Worm (Caenorhabditis elegans) whole organism, early embryonic: Measurements from ENCODE around the gene gck-4.
A peak's percentile ranks its signal among the peaks of the same experiment; 100 is the strongest.

Source experiments
- B0310.2 ChIP-seq: sonication (generic microtip); optimal IDR thresholded peaks from 2 replicates; lab custom pipeline; 2016; ENCODE audit warnings: mild to moderate bottlenecking, missing genetic modification characterization, missing compliant biosample characterization
- F13C5.2 ChIP-seq: sonication (generic microtip); optimal IDR thresholded peaks from 2 replicates; lab custom pipeline; 2017; ENCODE audit warnings: mild to moderate bottlenecking, missing genetic modification characterization, inconsistent platforms, missing compliant biosample characterization
- aly-1 ChIP-seq: sonication (generic microtip); optimal IDR thresholded peaks from 2 replicates; lab custom pipeline; 2016; ENCODE audit warnings: missing genetic modification characterization, missing compliant biosample characterization
- ama-1 ChIP-seq: fragments of 150-350 bp; optimal IDR thresholded peaks from 2 replicates; lab custom pipeline; 2014
- ceh-13 ChIP-seq: fragments of 200-800 bp; sonication (Bioruptor generic); optimal IDR thresholded peaks from 2 replicates; lab custom pipeline; 2018; ENCODE audit warnings: mild to moderate bottlenecking, missing genetic modification characterization, missing compliant biosample characterization
- ceh-36 ChIP-seq: sonication (generic microtip); optimal IDR thresholded peaks from 2 replicates; lab custom pipeline; 2016; ENCODE audit warnings: missing genetic modification characterization, inconsistent platforms, missing compliant biosample characterization
- ets-7 ChIP-seq: sonication (generic microtip); optimal IDR thresholded peaks from 2 replicates; lab custom pipeline; 2016; ENCODE audit warnings: missing genotype, missing genetic modification characterization, missing compliant biosample characterization
- flt-1 ChIP-seq: fragments of 200-800 bp; sonication (Bioruptor generic); IDR thresholded peaks from 2 replicates; pipeline ENCODE4 v1.3.6; 2022; ENCODE audit warnings: missing genetic modification characterization, missing compliant biosample characterization
- hmbx-1 ChIP-seq: sonication (generic microtip); optimal IDR thresholded peaks from 2 replicates; lab custom pipeline; 2016; ENCODE audit warnings: mild to moderate bottlenecking, missing genetic modification characterization, missing compliant biosample characterization
- hmg-4 ChIP-seq: fragments of 200-800 bp; sonication (Bioruptor generic); optimal IDR thresholded peaks from 2 replicates; lab custom pipeline; 2018; ENCODE audit warnings: mild to moderate bottlenecking, missing genetic modification characterization, missing compliant biosample characterization
- hnd-1 ChIP-seq: sonication (generic microtip); optimal IDR thresholded peaks from 2 replicates; lab custom pipeline; 2016; ENCODE audit warnings: missing genetic modification characterization, missing compliant biosample characterization
- pes-1 ChIP-seq: fragments of 200-800 bp; sonication (Bioruptor generic); IDR thresholded peaks from 2 replicates; pipeline ENCODE4 v1.3.6; 2022; ENCODE audit warnings: missing genetic modification reagents, missing genetic modification characterization, missing compliant biosample characterization
- scrt-1 ChIP-seq: fragments of 200-800 bp; sonication (Bioruptor generic); IDR thresholded peaks from 2 replicates; pipeline ENCODE4 v1.3.6; 2022; ENCODE audit warnings: missing genetic modification characterization, missing compliant biosample characterization
- sea-1 ChIP-seq: fragments of 200-800 bp; sonication (Bioruptor generic); conservative IDR thresholded peaks from 2 replicates; pipeline ENCODE4 v1.3.6; 2022; ENCODE audit warnings: missing genetic modification characterization, missing compliant biosample characterization
- tbx-11 ChIP-seq: fragments of 200-800 bp; sonication (Bioruptor generic); IDR thresholded peaks from 2 replicates; pipeline ENCODE4 v1.3.6; 2022; ENCODE audit warnings: missing genetic modification characterization, missing compliant biosample characterization
- tbx-37 ChIP-seq: fragments of 200-800 bp; sonication (Bioruptor generic); conservative IDR thresholded peaks from 2 replicates; pipeline ENCODE4 v1.3.6; 2022; ENCODE audit warnings: missing genetic modification reagents, missing genetic modification characterization, missing compliant biosample characterization
- tra-4 ChIP-seq: sonication (generic microtip); optimal IDR thresholded peaks from 2 replicates; lab custom pipeline; 2017; ENCODE audit warnings: missing genetic modification characterization, missing compliant biosample characterization

The gck-4 gene

ce11 chrX:13726285-13726684, 49.3 kb downstream of the gck-4 start:
- no peak for TF ChIP-seq ceh-36 (tag; lab: Kevin White, UChicago)
- no peak for TF ChIP-seq tbx-37 (GFP tag; lab: Robert Waterston, UW)
- TF ChIP-seq aly-1 (tag; lab: Kevin White, UChicago): no peak
- TF ChIP-seq hnd-1 (tag; lab: Kevin White, UChicago): no peak
- no peak for TF ChIP-seq pes-1 (GFP tag; lab: Robert Waterston, UW)
- TF ChIP-seq hmbx-1 (tag; lab: Kevin White, UChicago): no peak
- TF ChIP-seq tra-4: no peak

- TF ChIP-seq flt-1 (GFP tag; lab: Robert Waterston, UW): no peak
- no peak for TF ChIP-seq hnd-1 (tag; lab: Kevin White, UChicago)
- TF ChIP-seq aly-1 (tag; lab: Kevin White, UChicago): no peak
- TF ChIP-seq sea-1 (GFP tag; lab: Robert Waterston, UW): no peak
Measured at ce11 chrX:13726874-13727343, 49.9 kb downstream of the gck-4 start, which contains the start of gene pix-1. Gene pix-1 (plus strand): TSS chrX:13727293.

DNA sequence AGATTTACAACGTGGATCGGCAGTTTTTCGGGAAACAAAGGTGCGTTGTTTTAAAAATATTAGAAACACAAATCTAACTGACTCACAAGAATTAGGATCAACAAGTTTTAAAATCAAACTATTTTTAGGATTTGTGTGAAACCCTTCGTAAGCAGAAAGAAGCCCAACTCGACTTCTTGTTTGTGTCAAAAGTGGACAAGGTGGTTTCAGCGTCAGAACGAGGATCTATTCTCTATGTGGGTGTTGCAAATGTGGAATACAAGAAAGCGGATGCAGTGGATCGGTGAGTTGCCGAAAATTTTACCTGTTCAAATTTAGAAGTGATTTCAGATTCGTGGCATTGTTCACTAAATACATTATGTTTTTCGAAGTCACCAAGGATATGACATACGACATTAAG, 52.0 kb downstream of the gck-4 start:
- TF ChIP-seq flt-1 (GFP tag; lab: Robert Waterston, UW): no peak
- no peak for TF ChIP-seq hmg-4 (GFP tag; lab: Kevin White, UChicago)
- TF ChIP-seq ceh-36 (tag; lab: Kevin White, UChicago): no peak
- TF ChIP-seq aly-1 (tag; lab: Kevin White, UChicago): no peak
- TF ChIP-seq B0310.2 (tag; lab: Kevin White, UChicago): no peak
- TF ChIP-seq ceh-13: no peak
- TF ChIP-seq tbx-11: no peak
- no peak for TF ChIP-seq sea-1 (GFP tag; lab: Robert Waterston, UW)
- TF ChIP-seq pes-1 (GFP tag; lab: Robert Waterston, UW): no peak
- no peak for TF ChIP-seq F13C5.2 (tag; lab: Kevin White, UChicago)
- TF ChIP-seq tbx-37 (GFP tag; lab: Robert Waterston, UW): no peak
- TF ChIP-seq scrt-1: no peak
- TF ChIP-seq tra-4: no peak
- no peak for TF ChIP-seq hnd-1 (tag; lab: Kevin White, UChicago)
- no peak for TF ChIP-seq ama-1 (lab: Kevin White, UChicago)
- no peak for TF ChIP-seq ets-7 (tag; lab: Kevin White, UChicago)

- TF ChIP-seq aly-1 (tag; lab: Kevin White, UChicago) (no peak), flt-1 (GFP tag; lab: Robert Waterston, UW) (no peak), tbx-37 (GFP tag; lab: Robert Waterston, UW) (no peak), hnd-1 (tag; lab: Kevin White, UChicago) (no peak), ceh-13 (no peak), scrt-1 (no peak), hmg-4 (GFP tag; lab: Kevin White, UChicago) (no peak), B0310.2 (tag; lab: Kevin White, UChicago) (no peak), F13C5.2 (tag; lab: Kevin White, UChicago) (no peak), ets-7 (tag; lab: Kevin White, UChicago) (no peak), ama-1 (lab: Kevin White, UChicago) (no peak), ceh-36 (tag; lab: Kevin White, UChicago) (no peak), tra-4 (no peak), tbx-11 (no peak)
Measured at ce11 chrX:13729724-13730123, 52.7 kb downstream of the gck-4 start.

DNA sequence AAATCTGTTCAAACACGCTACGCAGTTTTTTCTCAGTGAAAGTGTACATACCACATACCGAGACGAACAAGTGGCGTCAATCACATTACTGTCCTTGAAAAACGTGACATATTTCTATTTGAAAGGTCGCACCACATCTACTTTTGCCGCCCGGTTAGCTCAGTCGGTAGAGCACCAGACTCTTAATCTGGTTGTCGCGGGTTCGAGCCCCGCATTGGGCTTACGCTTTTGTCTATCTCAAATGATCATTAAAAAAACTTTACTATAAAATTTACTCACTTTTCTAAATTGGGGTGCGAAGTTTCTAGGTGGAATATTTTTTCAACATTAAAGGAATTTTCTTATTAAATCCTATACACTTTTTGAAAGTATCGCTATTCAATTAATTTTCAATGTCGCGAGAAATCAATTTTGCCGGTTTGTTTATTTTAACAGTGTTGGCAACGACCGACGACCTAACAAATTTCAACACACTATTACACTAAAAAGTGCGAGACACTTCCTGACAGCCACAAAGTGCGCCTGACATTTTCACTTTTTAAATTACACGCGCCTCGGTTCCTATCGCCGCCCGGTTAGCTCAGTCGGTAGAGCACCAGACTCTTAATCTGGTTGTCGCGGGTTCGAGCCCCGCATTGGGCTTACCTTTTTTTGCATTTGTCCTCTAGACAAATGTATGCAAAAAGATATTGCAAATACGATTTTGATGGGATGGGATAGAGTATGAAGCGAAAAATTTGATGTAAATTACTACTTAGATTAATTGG, 53.4 kb downstream of the gck-4 start:
- no peak for TF ChIP-seq tbx-11
- peak; percentile 60 for TF ChIP-seq pes-1 (GFP tag; lab: Robert Waterston, UW)
- TF ChIP-seq flt-1 (GFP tag; lab: Robert Waterston, UW): peak; percentile 42; the same call in 1 of the 2 replicates
- no peak for TF ChIP-seq hnd-1 (tag; lab: Kevin White, UChicago)
- peak; percentile 1 for TF ChIP-seq B0310.2 (tag; lab: Kevin White, UChicago)
- peak; percentile 51; the same call in 1 of the 2 replicates for TF ChIP-seq tbx-37 (GFP tag; lab: Robert Waterston, UW)
- TF ChIP-seq sea-1 (GFP tag; lab: Robert Waterston, UW): 0 out of 2 replicates have a peak, but pooled peaks have one; percentile 36
